Worm (Caenorhabditis elegans) whole organism, early embryonic: ENCODE measurements around the gene rpn-6.1.

ENCODE experiments used
- F13C5.2 ChIP-seq: sonication (generic microtip); optimal IDR thresholded peaks from 2 replicates; lab custom pipeline; 2017; ENCODE audit warnings: mild to moderate bottlenecking, missing genetic modification characterization, inconsistent platforms, missing compliant biosample characterization
- aly-1 ChIP-seq: sonication (generic microtip); optimal IDR thresholded peaks from 2 replicates; lab custom pipeline; 2016; ENCODE audit warnings: missing genetic modification characterization, missing compliant biosample characterization
- ama-1 ChIP-seq: fragments of 150-350 bp; optimal IDR thresholded peaks from 2 replicates; lab custom pipeline; 2014
- ceh-36 ChIP-seq: sonication (generic microtip); optimal IDR thresholded peaks from 2 replicates; lab custom pipeline; 2016; ENCODE audit warnings: missing genetic modification characterization, inconsistent platforms, missing compliant biosample characterization
- flt-1 ChIP-seq: fragments of 200-800 bp; sonication (Bioruptor generic); IDR thresholded peaks from 2 replicates; pipeline ENCODE4 v1.3.6; 2022; ENCODE audit warnings: missing genetic modification characterization, missing compliant biosample characterization
- pes-1 ChIP-seq: fragments of 200-800 bp; sonication (Bioruptor generic); IDR thresholded peaks from 2 replicates; pipeline ENCODE4 v1.3.6; 2022; ENCODE audit warnings: missing genetic modification reagents, missing genetic modification characterization, missing compliant biosample characterization
- tra-4 ChIP-seq: sonication (generic microtip); optimal IDR thresholded peaks from 2 replicates; lab custom pipeline; 2017; ENCODE audit warnings: missing genetic modification characterization, missing compliant biosample characterization

DNA sequence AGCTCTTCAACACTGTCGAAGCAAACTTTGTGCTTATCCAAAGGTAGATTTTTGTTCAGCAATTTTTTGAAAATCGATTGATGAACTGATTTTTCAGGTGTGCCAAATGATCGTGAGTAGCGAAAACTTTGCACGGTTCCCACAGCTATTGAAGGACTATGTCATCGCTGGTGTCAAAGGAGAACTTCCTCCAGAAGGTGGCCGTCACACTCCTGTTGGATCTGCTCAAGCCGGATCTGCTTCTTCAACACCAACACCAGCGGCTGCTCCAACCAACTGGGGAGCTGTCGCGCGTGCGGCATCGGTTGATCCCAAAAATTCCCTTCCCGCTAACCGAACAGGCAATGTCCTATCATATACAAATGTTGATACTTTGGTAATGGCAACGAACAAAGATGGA, 8.4 kb downstream of the rpn-6.1 start:
- TF ChIP-seq ama-1 (lab: Kevin White, UChicago) (no peak), flt-1 (GFP tag; lab: Robert Waterston, UW) (no peak), aly-1 (tag; lab: Kevin White, UChicago) (no peak), F13C5.2 (no peak), tra-4 (tag; lab: Kevin White, UChicago) (no peak), pes-1 (GFP tag; lab: Robert Waterston, UW) (no peak), ceh-36 (no peak)
